Worm (Caenorhabditis elegans): ENCODE measurements around the gene F32D8.2.

- TF ChIP-seq ama-1 (optimal IDR thresholded peaks at IDR 0.05) = peak; percentile 47
- TF ChIP-seq nhr-23 (tag; optimal IDR thresholded peaks at IDR 0.05) = no peak
- TF ChIP-seq unc-62 (GFP tag; optimal IDR thresholded peaks at IDR 0.05) = no peak
- TF ChIP-seq nhr-237 (tag; optimal IDR thresholded peaks at IDR 0.05) = no peak
- TF ChIP-seq nhr-11 (tag; optimal IDR thresholded peaks at IDR 0.05) = peak; percentile 64
- TF ChIP-seq nhr-25 (tag; optimal IDR thresholded peaks at IDR 0.05) = peak; percentile 10
- TF ChIP-seq tbx-2 (tag; optimal IDR thresholded peaks at IDR 0.05) = no peak
- TF ChIP-seq skn-1 (tag; optimal IDR thresholded peaks at IDR 0.05) = no peak
Measured at ce11 chrV:10856901-10857637, 26.5 kb upstream of the F32D8.2 start.
